Fruit fly (Drosophila melanogaster): ENCODE measurements around the gene BRWD3.
A peak's percentile ranks its signal among the peaks of the same experiment; 100 is the strongest.

Gene BRWD3

DNA sequence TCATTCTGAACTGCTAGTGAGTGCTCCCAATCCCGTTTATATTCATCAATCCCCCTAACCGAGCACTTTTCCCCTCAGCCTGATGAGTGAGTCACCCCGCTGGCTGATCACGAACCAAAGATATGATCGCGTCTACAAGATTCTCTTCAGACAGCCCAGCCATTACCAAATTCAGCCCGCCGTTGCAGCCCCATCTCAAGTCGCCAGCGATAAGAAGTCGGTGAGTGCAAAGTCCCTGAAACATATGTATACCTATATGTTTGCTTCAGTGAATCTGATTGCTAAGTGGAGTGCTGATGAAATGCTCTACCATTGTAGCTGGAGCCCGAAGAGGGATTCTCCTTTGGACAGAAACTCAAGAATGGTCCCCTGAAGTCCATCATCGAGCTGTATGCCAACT, 31.6 kb upstream of the BRWD3 start:
- TF ChIP-seq noc (tag; optimal IDR thresholded peaks at IDR 0.05), result no peak

DNA sequence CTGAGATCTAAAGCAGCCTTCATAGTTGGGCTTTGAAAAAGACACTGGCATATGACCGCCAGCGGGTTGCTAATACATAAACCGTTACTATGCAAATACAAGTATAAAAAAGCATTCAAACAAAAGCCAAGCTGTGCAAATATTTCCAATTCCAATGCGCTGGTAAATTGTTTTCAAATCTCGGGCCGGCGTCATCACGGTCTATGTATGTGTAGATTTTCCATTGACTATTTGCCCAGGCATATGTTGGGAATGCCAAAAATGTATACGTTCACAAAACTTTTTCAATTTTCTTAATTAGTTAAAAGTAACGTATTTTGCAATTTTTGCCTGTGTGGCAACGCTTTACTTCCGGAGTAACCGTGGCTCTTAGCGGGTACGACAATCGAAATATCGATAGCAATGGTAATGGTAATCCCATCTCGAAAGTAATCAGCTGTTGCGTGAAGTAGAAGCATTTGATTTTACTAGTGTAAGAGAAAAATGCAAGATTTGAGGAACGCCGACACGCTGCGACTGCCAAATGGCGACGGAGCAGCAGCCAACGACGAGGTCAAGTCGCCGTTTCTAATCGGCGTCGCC, 28.9 kb upstream of the BRWD3 start, which contains the start of the genes CG34290 and Uck:
CG34290 (minus strand) TSS at position 51 of the 582 bp plus-strand sequence.
Uck (plus strand) TSS at position 405 of the 582 bp plus-strand sequence.
- peak; percentile 50 for TF ChIP-seq noc (tag; optimal IDR thresholded peaks at IDR 0.05)

DNA sequence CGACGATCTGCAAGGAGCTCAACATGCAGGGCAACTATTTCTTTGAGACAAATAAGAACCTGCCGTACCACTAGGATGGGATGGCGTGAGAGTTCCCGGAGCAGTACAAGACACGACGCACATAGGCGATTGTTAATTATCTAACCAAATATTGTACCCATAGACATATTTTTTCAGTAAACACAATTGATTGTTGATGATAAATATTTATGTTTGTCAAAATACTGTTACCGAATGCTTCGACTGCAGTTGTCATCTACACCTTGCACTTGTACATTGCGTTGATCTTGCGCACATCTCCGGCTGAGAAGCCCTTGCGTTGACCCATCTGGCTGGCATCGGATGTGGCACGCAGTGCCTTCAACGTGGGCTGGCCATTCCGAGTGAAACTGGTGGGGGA, 25.6 kb upstream of the BRWD3 start:
- TF ChIP-seq noc (tag; optimal IDR thresholded peaks at IDR 0.05), result no peak

DNA sequence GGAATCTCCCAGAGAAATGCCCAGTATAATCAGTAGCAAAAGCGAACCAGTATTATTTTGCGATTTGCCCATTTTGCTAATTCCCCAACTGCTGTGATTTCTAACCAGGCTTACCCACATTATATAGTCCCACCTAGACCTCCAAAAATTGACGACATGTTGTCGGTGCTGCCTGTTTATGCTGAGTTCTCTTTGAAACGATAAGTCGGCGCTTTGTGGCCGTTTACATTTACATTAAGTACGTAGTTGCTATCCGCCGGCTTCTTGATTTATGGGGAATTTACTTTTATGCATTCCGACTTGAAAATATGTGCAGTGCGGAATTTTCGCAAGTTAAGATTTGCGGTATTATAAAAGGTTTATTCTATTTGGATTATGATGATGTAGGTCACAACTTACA, 24.5 kb upstream of the BRWD3 start, which contains the start of gene CG5715:
CG5715 (minus strand) TSS at position 101 of the 400 bp plus-strand sequence.
- no peak for TF ChIP-seq noc (tag; optimal IDR thresholded peaks at IDR 0.05)

DNA sequence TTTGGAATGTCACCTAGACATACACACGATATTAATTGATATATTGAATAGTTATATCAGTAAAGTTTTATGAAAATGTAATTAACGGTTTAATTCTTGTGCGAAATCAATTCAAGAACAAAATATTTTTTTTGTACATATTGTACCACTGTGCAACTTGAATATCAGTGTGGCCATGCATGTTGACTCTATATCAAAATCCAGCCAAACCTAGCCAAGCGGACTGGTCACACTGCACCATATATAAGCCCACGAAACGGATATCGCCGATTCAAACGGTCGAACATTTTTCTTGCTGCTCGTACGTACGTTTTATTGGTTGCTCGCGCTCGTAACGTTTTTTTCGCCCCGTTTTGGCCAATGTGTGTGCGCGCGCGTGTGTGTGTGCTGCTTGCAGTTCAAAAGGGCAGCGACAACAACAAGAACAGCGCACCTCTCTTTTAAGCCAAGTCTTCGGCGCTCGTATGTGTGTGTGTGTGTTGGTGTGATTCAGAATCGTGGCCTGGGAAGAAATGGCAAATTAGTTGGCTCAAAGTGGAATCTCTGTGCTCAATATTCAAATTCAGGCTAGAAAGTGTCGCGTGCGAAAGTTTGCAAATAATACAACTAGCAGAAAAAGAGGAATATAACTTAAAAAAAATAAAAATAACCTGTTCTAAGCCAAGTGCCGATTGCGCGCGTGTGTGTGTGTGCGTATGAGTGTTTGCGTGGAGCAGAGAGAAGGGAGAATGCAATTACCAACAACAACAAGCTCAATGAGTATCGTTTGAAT, 23.8 kb upstream of the BRWD3 start, which contains the start of gene crb:
crb (plus strand) TSS at position 295 of the 772 bp plus-strand sequence.
- TF ChIP-seq noc (tag; optimal IDR thresholded peaks at IDR 0.05), result no peak

DNA sequence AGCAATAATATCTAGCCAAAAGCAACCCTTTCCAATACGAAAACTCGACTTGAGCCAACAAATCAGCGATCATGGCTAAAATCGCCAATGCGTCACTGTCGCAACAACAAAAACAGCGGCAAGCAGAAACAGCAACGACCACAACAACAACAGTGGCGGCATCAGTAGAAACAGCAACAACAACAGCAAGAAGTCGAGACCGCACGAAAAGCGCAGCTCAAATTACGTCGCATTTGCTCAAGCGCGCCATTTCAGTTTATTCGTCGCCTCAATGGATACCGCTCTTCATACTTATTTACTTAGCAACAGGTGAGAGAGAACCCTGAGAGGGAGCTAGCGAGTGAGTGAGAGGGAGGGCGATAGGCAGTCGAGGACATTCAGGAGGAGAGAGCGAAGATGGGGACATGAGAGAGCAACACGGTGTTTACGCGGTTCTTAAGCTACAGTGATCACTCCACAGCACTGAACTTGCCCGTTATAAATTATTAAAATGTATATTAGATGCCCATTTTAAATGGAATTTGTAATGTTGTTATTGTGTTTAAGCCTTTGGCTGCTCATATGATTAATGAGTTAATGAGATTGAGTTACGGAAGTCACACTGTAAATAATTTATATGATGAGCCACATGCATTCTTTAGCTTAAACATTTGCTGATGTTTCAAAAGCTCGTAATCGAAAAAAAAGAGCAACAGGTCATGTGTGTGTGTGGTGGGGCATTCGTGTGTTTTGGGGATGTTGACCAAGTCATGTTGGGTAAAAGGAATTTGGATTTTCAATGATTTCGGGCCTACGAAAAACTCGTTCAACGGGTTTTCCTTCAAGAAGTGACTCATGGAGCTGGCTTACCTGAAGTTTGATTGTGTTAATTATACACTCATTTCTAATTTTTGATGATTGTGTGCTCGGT, 23.0 kb upstream of the BRWD3 start:
- peak; percentile 84 for TF ChIP-seq noc (tag; optimal IDR thresholded peaks at IDR 0.05)

- no peak for TF ChIP-seq noc (tag; optimal IDR thresholded peaks at IDR 0.05)
Observed at dm6 chr3R:24296913-24297312, 21.9 kb upstream of the BRWD3 start.

- no peak for TF ChIP-seq noc (tag; optimal IDR thresholded peaks at IDR 0.05)
Observed at dm6 chr3R:24297444-24298146, 21.2 kb upstream of the BRWD3 start.

- no peak for TF ChIP-seq noc (tag; optimal IDR thresholded peaks at IDR 0.05)
Observed at dm6 chr3R:24298534-24298936, 20.3 kb upstream of the BRWD3 start.

DNA sequence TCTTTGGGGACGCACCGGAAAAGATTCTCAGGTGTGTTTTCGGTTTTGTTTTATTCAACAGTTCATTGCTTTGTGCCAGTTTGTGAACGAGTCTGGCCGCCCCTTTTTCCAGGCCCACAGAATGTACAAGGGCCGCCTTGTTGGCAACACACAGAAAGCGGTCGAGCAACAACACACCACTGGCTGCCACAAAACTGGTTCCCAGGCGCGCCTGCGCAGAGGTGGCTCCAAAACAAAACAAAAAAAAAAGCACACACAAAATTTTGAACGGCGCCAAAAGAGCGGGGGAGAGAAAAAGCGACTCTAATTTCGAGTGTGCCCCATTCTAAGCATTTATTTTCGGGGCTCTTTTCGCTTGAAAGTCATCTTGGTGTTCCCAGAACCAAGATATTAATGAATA, 19.7 kb upstream of the BRWD3 start:
- no peak for TF ChIP-seq noc (tag; optimal IDR thresholded peaks at IDR 0.05)

- TF ChIP-seq noc (tag; optimal IDR thresholded peaks at IDR 0.05), result no peak
Observed at dm6 chr3R:24301520-24301919, 17.3 kb upstream of the BRWD3 start.

- TF ChIP-seq noc (tag; optimal IDR thresholded peaks at IDR 0.05), result peak; percentile 30
Observed at dm6 chr3R:24303060-24303459, 15.7 kb upstream of the BRWD3 start.

DNA sequence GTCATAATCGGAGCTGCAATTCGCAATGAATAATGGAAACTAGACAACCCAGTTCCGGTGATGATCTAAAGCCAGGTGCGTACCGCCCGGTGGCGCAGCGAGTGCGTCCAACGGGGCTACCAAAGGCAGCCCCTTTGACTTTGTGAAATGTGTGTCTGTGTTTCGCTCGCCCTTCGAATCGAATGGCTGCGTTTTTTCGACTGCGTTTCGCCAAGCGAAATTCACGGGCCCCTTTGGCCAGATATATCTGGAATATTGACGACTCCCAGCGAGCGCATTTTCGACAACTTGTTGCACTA, 232 bp downstream of the BRWD3 start:
- TF ChIP-seq noc (tag; optimal IDR thresholded peaks at IDR 0.05), result no peak

- TF ChIP-seq noc (tag; optimal IDR thresholded peaks at IDR 0.05), result no peak
Observed at dm6 chr3R:24319632-24320341, 987 bp downstream of the BRWD3 start.

DNA sequence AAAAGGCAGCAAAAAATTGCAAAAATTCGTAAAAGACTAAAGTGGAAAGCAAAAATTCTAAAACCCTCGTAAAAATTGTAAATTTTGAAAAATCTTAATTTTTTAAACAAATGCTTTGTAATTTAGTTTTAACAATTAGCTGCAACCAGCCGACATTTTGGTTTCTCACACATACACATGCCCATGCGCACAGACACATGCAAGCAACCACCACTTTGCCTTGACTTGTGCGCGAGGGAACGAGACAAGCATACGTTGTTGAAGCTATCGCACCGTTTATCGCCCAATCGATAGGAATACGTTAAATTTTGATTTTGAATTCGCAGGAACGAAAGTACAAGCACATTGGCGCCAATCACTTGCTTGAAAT, 1.5 kb downstream of the BRWD3 start:
- TF ChIP-seq noc (tag; optimal IDR thresholded peaks at IDR 0.05), result no peak
